Worm (Caenorhabditis elegans): ENCODE data around the gene W06G6.9.

ce11 chrV:16610094-16610493 lies 36.2 kb downstream of the W06G6.9 start:
- no peak for TF ChIP-seq tlp-1 (tag; optimal IDR thresholded peaks at IDR 0.05)
- TF ChIP-seq nhr-28 (tag; optimal IDR thresholded peaks at IDR 0.05): no peak
- TF ChIP-seq lir-3 (tag; optimal IDR thresholded peaks at IDR 0.05; ENCODE audit: poor library complexity): no peak
- no peak for TF ChIP-seq nhr-19 (GFP tag; conservative IDR thresholded peaks at IDR 0.05)
- no peak for TF ChIP-seq efl-1 (optimal IDR thresholded peaks at IDR 0.05)
- no peak for TF ChIP-seq efl-1 (GFP tag; optimal IDR thresholded peaks at IDR 0.05 in 1 of 2)
- no peak for TF ChIP-seq mep-1 (tag; optimal IDR thresholded peaks at IDR 0.05)
- TF ChIP-seq dpl-1 (GFP tag; optimal IDR thresholded peaks at IDR 0.05): no peak
- TF ChIP-seq mdl-1 (tag; optimal IDR thresholded peaks at IDR 0.05): no peak
- TF ChIP-seq pqm-1 (tag; optimal IDR thresholded peaks at IDR 0.05): no peak
- no peak for TF ChIP-seq zag-1 (tag; optimal IDR thresholded peaks at IDR 0.05)
- no peak for TF ChIP-seq lin-14 (GFP tag; optimal IDR thresholded peaks at IDR 0.05)
- no peak for TF ChIP-seq nhr-76 (tag; optimal IDR thresholded peaks at IDR 0.05)
- TF ChIP-seq nhr-71 (tag; optimal IDR thresholded peaks at IDR 0.05): no peak

Measured in whole organism, L1 larva.